Fruit fly (Drosophila melanogaster) whole organism: ENCODE data around the gene CG9135.

Experiments
- CG8478 ChIP-seq: fragments of >200 bp; optimal IDR thresholded peaks from 2 replicates; lab custom pipeline; 2018; ENCODE audit warnings: inconsistent platforms
- Dll ChIP-seq: fragments of >200 bp; optimal IDR thresholded peaks from 2 replicates; lab custom pipeline; 2017
- EcR ChIP-seq, 2 experiments: fragments of >200 bp; optimal IDR thresholded peaks; 2 replicates each; lab custom pipeline; 2017; ENCODE audit warnings: missing biosample characterization in 2 of 2, missing genetic modification characterization in 2 of 2, missing genetic modification reagents in 2 of 2
- pan ChIP-seq: fragments of >200 bp; optimal IDR thresholded peaks from 2 replicates; lab custom pipeline; 2017
- psq ChIP-seq: fragments of >200 bp; optimal IDR thresholded peaks from 2 replicates; lab custom pipeline; 2017
- usp ChIP-seq: fragments of >200 bp; optimal IDR thresholded peaks from 2 replicates; lab custom pipeline; 2017; ENCODE audit warnings: missing biosample characterization, missing genetic modification characterization, mixed read lengths

Gene CG9135

DNA sequence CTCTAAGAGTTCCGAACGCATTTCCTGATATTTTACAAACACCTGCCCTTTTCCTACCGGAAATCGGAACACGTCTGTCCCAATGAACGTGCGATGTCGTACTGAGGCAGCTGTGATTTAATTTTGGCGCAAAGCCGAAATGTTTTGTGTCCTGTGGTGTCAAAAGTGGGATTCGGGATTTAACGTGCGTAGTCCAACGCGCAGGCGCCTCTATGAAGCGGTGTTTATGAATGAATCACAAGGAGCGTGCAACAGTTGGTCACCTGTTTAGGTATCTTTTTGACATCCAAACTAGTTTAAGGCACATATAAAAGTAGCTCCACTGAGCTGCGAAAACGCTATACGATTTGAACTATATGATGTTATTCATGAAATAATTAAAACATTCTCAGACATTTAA lies 16.3 kb upstream of the CG9135 start, which contains the start of gene CG9109:
CG9109 (minus strand) TSS at position 80 of the 400 bp plus-strand sequence.
- no peak for TF ChIP-seq EcR (GFP tag; optimal IDR thresholded peaks at IDR 0.05; lab: Kevin White, UChicago)
- no peak for TF ChIP-seq Dll
- no peak for TF ChIP-seq pan (lab: Kevin White, UChicago)
- TF ChIP-seq usp (GFP tag; lab: Kevin White, UChicago): no peak
- TF ChIP-seq psq (lab: Kevin White, UChicago): no peak
- no peak for TF ChIP-seq CG8478

DNA sequence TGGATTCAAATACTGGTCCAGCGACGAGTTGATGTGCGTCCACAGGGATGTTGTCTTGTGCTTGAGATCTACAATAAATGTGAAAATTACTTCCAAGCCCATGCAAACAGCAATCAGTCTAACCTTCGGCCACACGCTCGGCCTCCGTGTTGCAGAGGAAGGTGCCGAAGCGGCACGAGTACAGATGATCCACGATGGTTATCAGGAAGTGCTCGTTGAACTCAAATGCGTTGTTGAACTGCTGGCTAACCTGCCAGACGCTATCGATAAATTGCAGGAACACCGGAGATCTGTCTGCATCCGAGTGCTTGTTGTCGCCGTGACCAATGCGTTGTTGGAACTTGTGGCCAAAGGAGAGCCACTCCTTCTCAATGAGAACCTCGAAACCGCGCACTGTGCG lies 15.4 kb upstream of the CG9135 start:
- TF ChIP-seq psq (lab: Kevin White, UChicago) (no peak), usp (GFP tag; lab: Kevin White, UChicago) (no peak), Dll (no peak), pan (lab: Kevin White, UChicago) (no peak), EcR (GFP tag; optimal IDR thresholded peaks at IDR 0.05; lab: Kevin White, UChicago) (no peak), CG8478 (no peak)

DNA sequence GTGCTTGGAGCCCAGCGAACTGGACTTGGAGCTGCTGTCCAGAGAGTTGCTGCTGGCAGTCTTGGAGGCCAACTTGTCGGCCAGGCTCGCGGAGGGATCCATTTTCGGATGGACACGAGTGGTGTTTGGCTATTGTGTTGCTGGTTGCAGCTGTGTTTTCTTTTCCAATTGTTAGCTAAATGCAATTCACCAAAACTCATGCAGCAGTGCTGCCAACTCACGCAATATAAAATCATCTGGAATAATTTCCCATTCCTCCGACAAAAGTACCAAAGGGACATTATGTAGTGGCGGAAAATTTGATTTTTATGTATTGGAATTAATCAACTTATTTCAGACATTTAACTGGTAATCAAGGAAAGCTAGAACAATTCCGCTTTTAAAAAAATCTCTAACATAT lies 13.9 kb upstream of the CG9135 start, which contains the start of gene mtm:
mtm (minus strand) TSS at position 306 of the 400 bp plus-strand sequence.
- no peak for TF ChIP-seq Dll
- no peak for TF ChIP-seq usp (GFP tag; lab: Kevin White, UChicago)
- no peak for TF ChIP-seq EcR (GFP tag; optimal IDR thresholded peaks at IDR 0.05; lab: Kevin White, UChicago)
- no peak for TF ChIP-seq psq (lab: Kevin White, UChicago)
- no peak for TF ChIP-seq CG8478
- TF ChIP-seq pan (lab: Kevin White, UChicago): no peak

DNA sequence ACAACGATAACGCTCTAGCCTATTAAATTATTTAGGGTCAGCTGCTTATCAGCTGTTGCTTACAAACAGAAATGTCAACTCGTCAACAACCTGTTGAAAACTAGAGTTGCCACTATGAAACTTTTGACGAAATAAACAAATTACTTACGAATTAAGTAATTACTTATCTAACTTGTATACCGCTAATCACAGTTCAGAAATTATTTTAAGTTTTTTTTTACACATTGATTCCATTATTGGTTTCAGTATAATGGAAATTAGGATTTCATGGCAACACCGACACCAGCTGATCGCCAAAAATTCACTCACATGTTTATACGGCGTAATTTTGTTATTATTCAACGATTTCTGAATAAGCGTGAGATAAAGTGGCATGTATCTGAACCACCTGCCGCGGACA lies 12.8 kb upstream of the CG9135 start, which contains the start of the genes CG9117 and CG31643:
CG9117 (minus strand) TSS at position 73 of the 400 bp plus-strand sequence.
CG31643 (plus strand) TSS at position 288 of the 400 bp plus-strand sequence.
- TF ChIP-seq EcR (GFP tag; optimal IDR thresholded peaks at IDR 0.05; lab: Kevin White, UChicago) (no peak), usp (GFP tag; lab: Kevin White, UChicago) (no peak), Dll (no peak), pan (lab: Kevin White, UChicago) (no peak), CG8478 (no peak), psq (lab: Kevin White, UChicago) (no peak)

DNA sequence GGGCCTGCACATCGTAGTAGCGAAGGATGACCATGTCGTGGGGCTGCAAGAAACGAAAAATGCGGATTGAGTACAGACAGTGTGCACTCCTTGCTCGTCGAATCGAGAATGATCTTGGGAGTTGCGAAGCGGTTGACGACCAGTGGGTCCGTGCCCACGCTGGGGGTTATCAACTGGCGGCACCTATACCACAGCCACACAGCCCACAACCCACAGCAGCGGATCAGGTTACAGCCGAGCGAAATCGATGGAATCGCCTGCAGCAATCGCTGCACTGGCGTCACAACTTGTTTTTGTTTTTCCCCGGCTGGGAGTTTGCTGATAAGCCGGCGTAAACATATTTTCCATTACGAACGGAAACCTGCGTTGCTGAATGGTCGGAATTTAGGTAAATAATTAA lies 5.1 kb upstream of the CG9135 start:
- no peak for TF ChIP-seq Dll
- TF ChIP-seq psq (lab: Kevin White, UChicago): no peak
- no peak for TF ChIP-seq usp (GFP tag; lab: Kevin White, UChicago)
- no peak for TF ChIP-seq pan (lab: Kevin White, UChicago)
- no peak for TF ChIP-seq EcR (GFP tag; optimal IDR thresholded peaks at IDR 0.05; lab: Kevin White, UChicago)
- TF ChIP-seq CG8478: no peak

DNA sequence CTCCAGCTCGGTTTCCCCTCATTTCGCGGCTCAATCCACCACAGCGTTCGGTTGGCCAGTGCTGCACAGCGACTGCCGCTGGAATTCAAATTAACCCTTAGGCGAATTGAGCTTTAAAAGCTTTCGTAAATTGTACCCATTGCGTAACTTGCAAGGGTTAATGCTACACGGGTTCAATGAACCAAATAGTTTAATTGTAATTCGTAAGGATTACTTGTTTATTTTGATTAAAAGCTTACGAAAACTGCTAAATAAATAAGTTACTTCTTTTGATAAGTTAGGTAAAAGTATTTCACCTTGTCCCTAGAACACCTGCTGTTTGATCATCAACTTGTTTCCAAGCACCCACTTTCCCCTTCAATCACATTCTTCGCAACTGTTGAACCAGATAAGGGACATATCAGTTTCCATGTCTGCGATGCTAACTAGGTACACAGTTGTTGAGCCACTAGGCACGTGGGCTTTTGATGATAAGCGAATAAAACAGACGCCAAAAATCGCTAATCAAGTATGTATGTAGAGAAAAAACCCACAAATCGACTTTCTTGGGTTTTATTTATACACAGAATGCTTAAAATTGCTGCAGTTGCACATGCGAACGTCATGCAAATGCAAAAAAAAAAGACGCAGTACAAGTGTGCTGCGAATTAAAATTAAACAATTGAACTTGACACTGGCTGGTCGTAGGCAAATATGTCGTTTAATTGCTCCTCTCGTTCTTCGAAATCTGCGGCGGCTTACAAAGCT lies 4.5 kb upstream of the CG9135 start, which contains the start of gene Pfas:
Pfas (minus strand) TSS at position 79 of the 747 bp plus-strand sequence.
- TF ChIP-seq CG8478: no peak
- no peak for TF ChIP-seq psq (lab: Kevin White, UChicago)
- TF ChIP-seq usp (GFP tag; lab: Kevin White, UChicago): no peak
- TF ChIP-seq Dll: no peak
- no peak for TF ChIP-seq pan (lab: Kevin White, UChicago)
- no peak for TF ChIP-seq EcR (GFP tag; optimal IDR thresholded peaks at IDR 0.05; lab: Kevin White, UChicago)

DNA sequence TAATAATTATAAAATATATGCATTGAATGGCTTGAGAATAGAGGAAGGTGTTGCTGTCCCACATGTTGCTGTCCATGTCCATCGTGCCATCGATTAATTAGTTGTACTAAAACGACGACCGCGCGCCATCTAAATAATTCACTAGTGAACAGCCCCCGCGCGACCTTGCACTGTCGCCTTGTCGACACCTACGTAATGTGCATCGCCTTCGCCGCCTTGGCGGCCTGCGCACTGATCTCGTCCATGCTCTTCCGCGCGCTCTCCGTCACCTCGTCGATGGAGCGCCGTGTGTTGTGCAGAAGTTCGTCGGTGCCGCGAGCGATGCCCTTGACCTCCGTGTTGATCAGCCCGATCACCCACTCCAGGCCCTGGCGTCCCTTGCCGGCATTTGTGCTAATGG lies 3.7 kb upstream of the CG9135 start:
- TF ChIP-seq CG8478: no peak
- TF ChIP-seq psq (lab: Kevin White, UChicago): no peak
- no peak for TF ChIP-seq EcR (GFP tag; optimal IDR thresholded peaks at IDR 0.05; lab: Kevin White, UChicago)
- TF ChIP-seq usp (GFP tag; lab: Kevin White, UChicago): no peak
- no peak for TF ChIP-seq pan (lab: Kevin White, UChicago)
- TF ChIP-seq Dll: no peak

DNA sequence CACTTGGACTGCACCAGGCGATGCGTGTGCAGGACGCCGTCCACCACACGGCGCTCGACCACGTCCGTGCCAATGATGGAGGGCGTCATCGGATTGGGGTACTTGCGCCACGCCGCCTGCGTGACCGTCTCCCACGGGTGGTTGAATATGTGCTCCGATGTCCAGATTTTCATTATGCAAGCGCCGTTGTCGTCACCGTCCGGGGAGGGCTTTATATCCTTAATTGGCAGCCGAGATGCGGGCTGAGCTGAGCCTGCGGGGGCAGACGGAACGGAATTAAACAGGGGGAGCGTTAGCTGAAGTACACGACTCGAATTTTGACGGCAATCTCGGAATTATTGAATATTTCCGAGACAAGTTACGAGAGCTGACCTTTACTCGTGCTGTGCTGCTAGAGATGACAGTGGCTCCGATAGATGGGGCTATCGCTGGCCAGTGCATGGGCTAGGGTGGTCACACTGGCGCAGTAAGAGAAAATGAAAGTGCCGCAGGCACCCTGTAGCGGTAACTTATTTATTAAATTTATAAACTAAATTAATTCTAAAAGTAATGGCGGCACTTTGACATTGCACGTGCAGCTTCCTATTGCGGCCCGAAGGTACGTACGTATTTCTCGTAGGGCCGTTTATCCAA lies 3.0 kb upstream of the CG9135 start, which contains the start of gene IPIP:
IPIP (plus strand) TSS at position 475 of the 633 bp plus-strand sequence.
- TF ChIP-seq CG8478 (no peak), usp (GFP tag; lab: Kevin White, UChicago) (no peak), psq (lab: Kevin White, UChicago) (no peak), Dll (no peak), EcR (GFP tag; optimal IDR thresholded peaks at IDR 0.05; lab: Kevin White, UChicago) (no peak), pan (lab: Kevin White, UChicago) (no peak)

DNA sequence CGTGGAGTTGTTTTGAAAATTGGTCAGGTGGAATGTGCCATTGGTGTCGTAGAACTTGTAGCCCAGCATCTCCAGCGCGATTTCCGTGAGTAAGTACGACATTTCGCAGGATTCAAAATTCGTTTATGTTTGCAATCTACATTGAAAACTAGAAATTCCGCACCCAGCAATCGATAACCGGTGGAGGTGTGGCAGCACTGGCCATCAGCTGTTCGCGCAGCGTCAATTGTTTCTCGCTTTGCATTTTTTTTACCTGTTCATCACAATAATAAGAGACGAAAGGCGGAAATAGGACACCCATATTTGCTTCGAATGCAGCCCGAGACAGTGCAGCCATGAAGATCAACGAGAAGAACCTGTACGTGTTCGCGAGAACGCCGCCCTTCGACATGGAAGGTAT lies 2.1 kb upstream of the CG9135 start, which contains the start of the genes CG34179 and slmo:
CG34179 (minus strand) TSS at position 165 of the 400 bp plus-strand sequence.
slmo (minus strand) TSS at position 165 of the 400 bp plus-strand sequence.
- TF ChIP-seq EcR (GFP tag; optimal IDR thresholded peaks at IDR 0.05; lab: Kevin White, UChicago) (no peak), CG8478 (no peak), pan (lab: Kevin White, UChicago) (no peak), usp (GFP tag; lab: Kevin White, UChicago) (no peak), psq (lab: Kevin White, UChicago) (no peak), Dll (no peak)

DNA sequence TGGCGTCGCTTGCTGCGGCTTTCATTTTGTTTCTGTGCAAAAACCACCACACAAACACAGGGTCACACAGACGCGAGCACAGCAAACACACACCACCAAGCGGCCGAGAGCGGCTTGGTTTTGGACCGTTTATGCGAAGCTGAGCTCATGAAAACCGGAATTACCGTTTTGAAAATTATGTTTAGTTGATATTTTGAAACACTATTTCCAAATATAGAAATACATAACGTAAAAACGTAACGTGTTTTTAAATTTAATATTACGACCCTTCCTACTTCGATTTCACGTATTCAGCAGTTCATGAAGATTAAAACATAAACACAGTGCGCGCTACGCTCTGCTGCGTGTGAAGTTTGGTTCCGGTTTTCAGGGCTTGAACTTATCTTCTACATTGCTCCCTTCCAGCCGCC lies 617 bp downstream of the CG9135 start:
- TF ChIP-seq Dll (no peak), EcR (GFP tag; optimal IDR thresholded peaks at IDR 0.05; lab: Kevin White, UChicago) (no peak), psq (lab: Kevin White, UChicago) (no peak), pan (lab: Kevin White, UChicago) (no peak), CG8478 (no peak), usp (GFP tag; lab: Kevin White, UChicago) (no peak)

DNA sequence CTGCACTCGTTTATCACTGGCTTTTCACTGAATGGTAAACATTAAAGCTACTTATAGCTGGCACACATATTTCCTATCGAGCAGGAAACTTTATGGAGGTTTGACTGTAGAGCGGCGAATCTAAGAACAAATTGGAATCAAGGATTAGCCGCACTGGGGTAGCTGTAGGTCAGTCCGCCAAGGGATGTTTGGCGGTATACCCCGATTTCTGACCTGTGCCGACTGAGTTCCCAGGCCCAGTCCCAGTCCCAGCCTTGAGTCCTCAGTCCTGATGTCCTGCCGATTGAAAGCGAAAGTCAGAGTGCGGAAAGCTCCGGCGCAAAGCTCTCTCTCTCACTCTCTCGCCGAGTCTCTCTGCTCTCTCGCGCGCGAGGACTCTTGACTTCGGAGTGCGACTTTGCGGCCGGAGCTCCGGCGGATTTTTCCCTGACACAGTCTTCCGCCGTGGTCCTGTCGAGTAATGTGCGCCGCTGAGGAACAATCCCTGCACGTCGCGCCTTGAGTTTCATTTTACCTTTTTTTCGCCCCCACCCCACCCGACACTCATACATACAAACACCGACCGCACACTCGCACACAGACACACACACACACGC lies 3.4 kb downstream of the CG9135 start, which contains the start of gene CG13995:
CG13995 (plus strand) TSS at position 429 of the 596 bp plus-strand sequence.
- no peak for TF ChIP-seq EcR (GFP tag; optimal IDR thresholded peaks at IDR 0.05; lab: Kevin White, UChicago)
- no peak for TF ChIP-seq CG8478
- no peak for TF ChIP-seq psq (lab: Kevin White, UChicago)
